Fruit fly (Drosophila melanogaster) whole organism, embryonic: Measurements from ENCODE around the gene CG11353.

ENCODE experiments used
- Adf1 ChIP-seq: fragments of 200-800 bp; sonication (Bioruptor generic); IDR thresholded peaks from 2 replicates; pipeline ENCODE4 v1.3.6; 2022; ENCODE audit warnings: missing biosample characterization, missing genetic modification characterization
- Bdp1 ChIP-seq: fragments of 200-800 bp; sonication (Bioruptor generic); optimal IDR thresholded peaks from 3 replicates; lab custom pipeline; 2016; ENCODE audit warnings: missing biosample characterization, missing genetic modification characterization
- Bgb ChIP-seq: fragments of 200-800 bp; sonication (Bioruptor generic); IDR thresholded peaks from 2 replicates; pipeline ENCODE4 v1.3.6; 2022; ENCODE audit warnings: missing biosample characterization, missing genetic modification characterization; ENCODE audit not compliant: partially characterized antibody
- Blimp-1 ChIP-seq: fragments of 200-800 bp; sonication (Bioruptor generic); optimal IDR thresholded peaks from 3 replicates; lab custom pipeline; 2018; ENCODE audit warnings: missing biosample characterization, missing genetic modification characterization, mild to moderate bottlenecking, moderate library complexity, missing genetic modification reagents
- C15 ChIP-seq: fragments of 200-800 bp; sonication (Bioruptor generic); IDR thresholded peaks from 3 replicates; pipeline ENCODE4 v1.3.6; 2022; ENCODE audit warnings: missing biosample characterization, missing genetic modification characterization
- CG10209 ChIP-seq: fragments of 200-800 bp; sonication (Bioruptor generic); optimal IDR thresholded peaks from 3 replicates; lab custom pipeline; 2017; ENCODE audit warnings: missing biosample characterization, mild to moderate bottlenecking, missing genetic modification characterization, missing genetic modification reagents
- CG10267 ChIP-seq: fragments of 200-800 bp; sonication (Bioruptor generic); optimal IDR thresholded peaks from 2 replicates; lab custom pipeline; 2018; ENCODE audit warnings: missing biosample characterization, mild to moderate bottlenecking, missing genetic modification characterization, moderate library complexity
- CG12071 ChIP-seq: fragments of 200-800 bp; sonication (Bioruptor generic); optimal IDR thresholded peaks from 3 replicates; lab custom pipeline; 2018; ENCODE audit warnings: missing biosample characterization, mild to moderate bottlenecking, missing genetic modification characterization
- CG13775 ChIP-seq: fragments of 200-800 bp; sonication (Bioruptor generic); optimal IDR thresholded peaks from 3 replicates; lab custom pipeline; 2017; ENCODE audit warnings: missing biosample characterization, mild to moderate bottlenecking, missing genetic modification characterization
- CG14050 ChIP-seq: fragments of 200-800 bp; sonication (Bioruptor generic); IDR thresholded peaks from 3 replicates; pipeline ENCODE4 v1.3.6; 2022; ENCODE audit warnings: missing biosample characterization, missing genetic modification characterization
- CG14860 ChIP-seq: fragments of 200-800 bp; sonication (Bioruptor generic); IDR thresholded peaks from 3 replicates; pipeline ENCODE4 v1.3.6; 2022; ENCODE audit warnings: missing biosample characterization, missing genetic modification characterization; ENCODE audit not compliant: partially characterized antibody
- CG15479 ChIP-seq: fragments of 200-800 bp; sonication (Bioruptor generic); optimal IDR thresholded peaks from 3 replicates; lab custom pipeline; 2019; ENCODE audit warnings: missing biosample characterization, mild to moderate bottlenecking, missing genetic modification characterization, moderate library complexity
- CG1647 ChIP-seq: fragments of 200-800 bp; sonication (Bioruptor generic); optimal IDR thresholded peaks from 3 replicates; lab custom pipeline; 2016; ENCODE audit warnings: missing biosample characterization, missing genetic modification characterization
- CG17612 ChIP-seq: fragments of 200-800 bp; sonication (Bioruptor generic); IDR thresholded peaks from 2 replicates; pipeline ENCODE4 v1.3.6; 2022; ENCODE audit warnings: missing biosample characterization, missing genetic modification characterization
- CG18619 ChIP-seq: fragments of 200-800 bp; sonication (Bioruptor generic); optimal IDR thresholded peaks from 3 replicates; lab custom pipeline; 2017; ENCODE audit warnings: missing biosample characterization, mild to moderate bottlenecking, missing genetic modification characterization
- CG3163 ChIP-seq: fragments of 200-800 bp; sonication (Bioruptor generic); optimal IDR thresholded peaks from 3 replicates; lab custom pipeline; 2016; ENCODE audit warnings: missing biosample characterization, missing genetic modification characterization
- CG5953 ChIP-seq: fragments of 200-800 bp; sonication (Bioruptor generic); IDR thresholded peaks from 2 replicates; pipeline ENCODE4 v1.3.6; 2022; ENCODE audit warnings: missing biosample characterization, missing genetic modification characterization
- CG9932 ChIP-seq: fragments of 200-800 bp; sonication (Bioruptor generic); IDR thresholded peaks from 2 replicates; pipeline ENCODE4 v1.3.6; 2022; ENCODE audit warnings: missing biosample characterization, missing genetic modification characterization
- Camta ChIP-seq: fragments of 200-800 bp; sonication (Bioruptor generic); optimal IDR thresholded peaks from 2 replicates; lab custom pipeline; 2016; ENCODE audit warnings: missing biosample characterization, missing genetic modification characterization
- Dref ChIP-seq: fragments of 200-800 bp; sonication (Bioruptor generic); IDR thresholded peaks from 2 replicates; pipeline ENCODE4 v1.3.6; 2022; ENCODE audit warnings: missing biosample characterization, missing genetic modification characterization
- E2f2 ChIP-seq: fragments of 200-800 bp; sonication (Bioruptor generic); IDR thresholded peaks from 2 replicates; pipeline ENCODE4 v1.3.6; 2022; ENCODE audit warnings: missing biosample characterization, missing genetic modification characterization
- Elba2 ChIP-seq: fragments of 200-800 bp; sonication (Bioruptor generic); optimal IDR thresholded peaks from 3 replicates; lab custom pipeline; 2016; ENCODE audit warnings: missing biosample characterization, missing genetic modification characterization
- HLH4C ChIP-seq: fragments of 200-800 bp; sonication (Bioruptor generic); IDR thresholded peaks from 3 replicates; pipeline ENCODE4 v1.3.6; 2022; ENCODE audit warnings: missing biosample characterization, missing genetic modification characterization; ENCODE audit not compliant: partially characterized antibody
- Lhr ChIP-seq: fragments of 200-800 bp; sonication (Bioruptor generic); optimal IDR thresholded peaks from 3 replicates; lab custom pipeline; 2017; ENCODE audit warnings: mild to moderate bottlenecking, missing biosample characterization, missing genetic modification reagents, missing genetic modification characterization
- Lim3 ChIP-seq: fragments of 200-800 bp; sonication (Bioruptor generic); IDR thresholded peaks from 2 replicates; pipeline ENCODE4 v1.3.6; 2022; ENCODE audit warnings: missing biosample characterization, missing genetic modification characterization
- Lpt ChIP-seq: fragments of >200 bp; optimal IDR thresholded peaks from 2 replicates; lab custom pipeline; 2018; ENCODE audit warnings: missing biosample characterization, missing genetic modification characterization
- Mad ChIP-seq: fragments of 200-800 bp; sonication (Bioruptor generic); optimal IDR thresholded peaks from 2 replicates; lab custom pipeline; 2016; ENCODE audit warnings: missing biosample characterization, missing genetic modification characterization
- Med ChIP-seq: fragments of 200-800 bp; sonication (Bioruptor generic); peaks from one replicate; lab custom pipeline; 2016; ENCODE audit warnings: missing biosample characterization, missing genetic modification characterization, mild to moderate bottlenecking, inconsistent platforms, moderate library complexity
- NC2α ChIP-seq: fragments of 200-800 bp; sonication (Bioruptor generic); optimal IDR thresholded peaks from 2 replicates; lab custom pipeline; 2016; ENCODE audit warnings: missing biosample characterization, missing genetic modification characterization
- Ravus ChIP-seq: fragments of 200-800 bp; sonication (Bioruptor generic); IDR thresholded peaks from 2 replicates; pipeline ENCODE4 v1.3.6; 2022; ENCODE audit warnings: missing biosample characterization, missing genetic modification characterization
- Sox100B ChIP-seq: fragments of 200-800 bp; sonication (Bioruptor generic); optimal IDR thresholded peaks from 3 replicates; lab custom pipeline; 2018; ENCODE audit warnings: missing biosample characterization, mild to moderate bottlenecking, missing genetic modification characterization
- Xbp1 ChIP-seq: fragments of 200-800 bp; sonication (Bioruptor generic); optimal IDR thresholded peaks from 3 replicates; lab custom pipeline; 2016; ENCODE audit warnings: missing biosample characterization, mild to moderate bottlenecking, missing genetic modification characterization
- Xrp1 ChIP-seq: fragments of 200-800 bp; sonication (Bioruptor generic); IDR thresholded peaks from 2 replicates; pipeline ENCODE4 v1.3.6; 2022; ENCODE audit warnings: missing biosample characterization, missing genetic modification characterization
- ab ChIP-seq: fragments of 200-800 bp; sonication (Bioruptor generic); optimal IDR thresholded peaks from 2 replicates; lab custom pipeline; 2016; ENCODE audit warnings: missing biosample characterization, missing genetic modification characterization
- ac ChIP-seq: fragments of 200-800 bp; sonication (Bioruptor generic); optimal IDR thresholded peaks from 3 replicates; lab custom pipeline; 2017; ENCODE audit warnings: missing biosample characterization, mild to moderate bottlenecking, missing genetic modification characterization
- cg ChIP-seq: fragments of 200-800 bp; sonication (Bioruptor generic); optimal IDR thresholded peaks from 3 replicates; lab custom pipeline; 2019; ENCODE audit warnings: missing biosample characterization, mild to moderate bottlenecking, missing genetic modification characterization, moderate library complexity
- crol ChIP-seq: fragments of 200-800 bp; sonication (Bioruptor generic); IDR thresholded peaks from 2 replicates; pipeline ENCODE4 v1.3.6; 2022; ENCODE audit warnings: missing biosample characterization, missing genetic modification characterization
- mld ChIP-seq: fragments of 200-800 bp; sonication (Bioruptor generic); IDR thresholded peaks from 3 replicates; pipeline ENCODE4 v1.3.6; 2022; ENCODE audit warnings: missing biosample characterization, missing genetic modification characterization; ENCODE audit not compliant: partially characterized antibody
- oc ChIP-seq: fragments of 200-800 bp; sonication (Bioruptor generic); optimal IDR thresholded peaks from 2 replicates; lab custom pipeline; 2018; ENCODE audit warnings: missing biosample characterization, mild to moderate bottlenecking, missing genetic modification characterization, moderate library complexity
- peb ChIP-seq: fragments of 200-800 bp; sonication (Bioruptor generic); IDR thresholded peaks from 2 replicates; pipeline ENCODE4 v1.3.6; 2022; ENCODE audit warnings: missing biosample characterization, missing genetic modification characterization
- sd ChIP-seq: fragments of 200-800 bp; sonication (Bioruptor generic); optimal IDR thresholded peaks from 3 replicates; lab custom pipeline; 2018; ENCODE audit warnings: missing biosample characterization, mild to moderate bottlenecking, missing genetic modification characterization, moderate library complexity
- sens-2 ChIP-seq: fragments of 200-800 bp; sonication (Bioruptor generic); IDR thresholded peaks from 2 replicates; pipeline ENCODE4 v1.3.6; 2022; ENCODE audit warnings: missing biosample characterization, missing genetic modification characterization
- sima ChIP-seq: fragments of 200-800 bp; sonication (Bioruptor generic); optimal IDR thresholded peaks from 2 replicates; lab custom pipeline; 2016; ENCODE audit warnings: missing biosample characterization, missing genetic modification characterization
- stwl ChIP-seq: fragments of 200-800 bp; sonication (Bioruptor generic); optimal IDR thresholded peaks from 3 replicates; lab custom pipeline; 2018; ENCODE audit warnings: missing biosample characterization, mild to moderate bottlenecking, missing genetic modification characterization, moderate library complexity
- sug ChIP-seq: fragments of 200-800 bp; optimal IDR thresholded peaks from 2 replicates; lab custom pipeline; 2019; ENCODE audit warnings: missing biosample characterization, mild to moderate bottlenecking, missing genetic modification characterization, moderate library complexity
- tup ChIP-seq: fragments of 200-800 bp; sonication (Bioruptor generic); optimal IDR thresholded peaks from 2 replicates; lab custom pipeline; 2016; ENCODE audit warnings: missing biosample characterization, mild to moderate bottlenecking, missing genetic modification characterization, moderate library complexity
- vfl ChIP-seq: fragments of 200-800 bp; sonication (Bioruptor generic); optimal IDR thresholded peaks from 2 replicates; lab custom pipeline; 2016; ENCODE audit warnings: missing biosample characterization, missing genetic modification characterization
- vnd ChIP-seq: fragments of 200-800 bp; sonication (Bioruptor generic); IDR thresholded peaks from 3 replicates; pipeline ENCODE4 v1.3.6; 2022; ENCODE audit warnings: missing biosample characterization, missing genetic modification characterization; ENCODE audit not compliant: partially characterized antibody
- wdn ChIP-seq: fragments of 200-800 bp; sonication (Bioruptor generic); IDR thresholded peaks from 2 replicates; pipeline ENCODE4 v1.3.6; 2022; ENCODE audit warnings: missing biosample characterization, missing genetic modification characterization
- wor ChIP-seq: fragments of 200-800 bp; sonication (Bioruptor generic); IDR thresholded peaks from 2 replicates; pipeline ENCODE4 v1.3.6; 2022; ENCODE audit warnings: missing biosample characterization, missing genetic modification characterization
- zen2 ChIP-seq: fragments of 200-800 bp; sonication (Bioruptor generic); IDR thresholded peaks from 3 replicates; pipeline ENCODE4 v1.3.6; 2022; ENCODE audit warnings: missing biosample characterization, missing genetic modification characterization; ENCODE audit not compliant: partially characterized antibody
- zf30C ChIP-seq: fragments of 200-800 bp; sonication (Bioruptor generic); optimal IDR thresholded peaks from 3 replicates; lab custom pipeline; 2018; ENCODE audit warnings: missing biosample characterization, mild to moderate bottlenecking, missing genetic modification characterization

Gene CG11353

DNA sequence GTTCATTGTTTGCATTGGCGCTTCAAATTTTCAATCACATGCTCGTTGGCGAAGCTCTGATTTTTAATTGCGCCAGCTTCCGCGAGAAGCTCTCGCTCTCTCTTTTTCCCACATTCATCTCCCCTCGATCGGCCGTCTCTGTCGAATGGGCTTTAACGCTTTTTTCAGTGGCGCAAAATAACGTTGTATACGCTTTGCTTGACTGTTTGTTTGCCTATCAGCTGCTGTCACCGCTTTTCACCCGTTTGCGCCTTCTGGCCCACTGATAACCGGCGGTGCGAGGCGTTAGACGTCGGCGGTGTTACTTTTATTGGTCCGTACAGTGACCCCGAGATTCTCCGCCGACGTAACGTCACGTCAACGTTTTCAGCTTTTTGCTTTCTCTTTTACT lies 10.8 kb downstream of the CG11353 start (continued):
- TF ChIP-seq tup (GFP tag; lab: Kevin White, UChicago) (no peak), Lpt (no peak), ac (no peak), Mad (GFP tag; lab: Kevin White, UChicago) (no peak), C15 (no peak), Xrp1 (GFP tag; lab: Robert Waterston, UW) (no peak), CG10267 (no peak), Lhr (GFP tag; lab: Kevin White, UChicago) (no peak), CG17612 (GFP tag; lab: Robert Waterston, UW) (no peak), CG18619 (GFP tag; lab: Kevin White, UChicago) (no peak), wor (no peak), E2f2 (GFP tag; lab: Robert Waterston, UW) (no peak), CG3163 (GFP tag; lab: Kevin White, UChicago) (no peak), CG1647 (GFP tag; lab: Kevin White, UChicago) (no peak), Camta (no peak), CG14860 (GFP tag; lab: Robert Waterston, UW) (no peak), vnd (no peak), cg (no peak), peb (no peak), CG12071 (GFP tag; lab: Kevin White, UChicago) (no peak), ab (GFP tag; lab: Kevin White, UChicago) (no peak), Adf1 (GFP tag; lab: Robert Waterston, UW) (peak; percentile 64; the same call in 1 of the 2 replicates), wdn (GFP tag; lab: Robert Waterston, UW) (no peak), sug (tag; lab: Kevin White, UChicago) (peak; percentile 72), Elba2 (GFP tag; lab: Kevin White, UChicago) (no peak), sima (GFP tag; lab: Kevin White, UChicago) (no peak), Bdp1 (GFP tag; lab: Kevin White, UChicago) (no peak), Xbp1 (no peak), Lim3 (no peak), HLH4C (0 out of 3 replicates have a peak, but pooled peaks have one; percentile 12), oc (tag; lab: Kevin White, UChicago) (peak; percentile 13), NC2α (GFP tag; lab: Kevin White, UChicago) (no peak), sens-2 (GFP tag; lab: Robert Waterston, UW) (no peak), zen2 (GFP tag; lab: Robert Waterston, UW) (no peak), Med (GFP tag; lab: Kevin White, UChicago) (peak; percentile 78), mld (no peak), CG10209 (GFP tag; lab: Kevin White, UChicago) (no peak), Ravus (GFP tag; lab: Robert Waterston, UW) (no peak), CG15479 (GFP tag; lab: Kevin White, UChicago) (peak; percentile 6), CG13775 (no peak), Bgb (no peak), Blimp-1 (peak; percentile 50), crol (GFP tag; lab: Robert Waterston, UW) (peak; percentile 86), stwl (tag; lab: Kevin White, UChicago) (no peak), CG14050 (GFP tag; lab: Robert Waterston, UW) (no peak), Dref (GFP tag; lab: Robert Waterston, UW) (no peak), sd (tag; lab: Kevin White, UChicago) (peak; percentile 27), CG9932 (GFP tag; lab: Robert Waterston, UW) (0 out of 2 replicates have a peak, but pooled peaks have one; percentile 19), Sox100B (GFP tag; lab: Kevin White, UChicago) (no peak), CG5953 (GFP tag; lab: Robert Waterston, UW) (0 out of 2 replicates have a peak, but pooled peaks have one; percentile 29), vfl (GFP tag; lab: Kevin White, UChicago) (no peak), zf30C (GFP tag; lab: Kevin White, UChicago) (no peak)
